Worm (Caenorhabditis elegans) whole organism, young adult: ENCODE results near the gene F52G3.5.
A peak's percentile ranks its signal among the peaks of the same experiment; 100 is the strongest.

Source experiments
- B0261.1 ChIP-seq: sonication (generic microtip); optimal IDR thresholded peaks from 2 replicates; lab custom pipeline; 2016; ENCODE audit warnings: mild to moderate bottlenecking, missing genetic modification characterization, moderate library complexity, missing compliant biosample characterization
- B0336.3 ChIP-seq: fragments of 200-800 bp; sonication (Bioruptor generic); IDR thresholded peaks from 2 replicates; pipeline ENCODE4 v1.3.6; 2022; ENCODE audit warnings: missing genetic modification characterization, missing compliant biosample characterization
- D2030.7 ChIP-seq: fragments of 200-800 bp; sonication (Bioruptor generic); IDR thresholded peaks from 2 replicates; pipeline ENCODE4 v1.3.6; 2022; ENCODE audit warnings: missing genetic modification reagents, missing genetic modification characterization, missing compliant biosample characterization
- F10E7.11 ChIP-seq: sonication (generic microtip); optimal IDR thresholded peaks from 2 replicates; lab custom pipeline; 2017; ENCODE audit warnings: mild to moderate bottlenecking, missing genetic modification characterization, moderate library complexity, missing compliant biosample characterization
- F57C9.4 ChIP-seq: sonication (generic microtip); optimal IDR thresholded peaks from 2 replicates; lab custom pipeline; 2017; ENCODE audit warnings: mild to moderate bottlenecking, missing genetic modification characterization, missing compliant biosample characterization
- T07F8.4 ChIP-seq: sonication (generic microtip); optimal IDR thresholded peaks from 2 replicates; lab custom pipeline; 2016; ENCODE audit warnings: mild to moderate bottlenecking, missing genetic modification characterization, moderate library complexity, missing compliant biosample characterization
- Y79H2A.3 ChIP-seq: fragments of 200-800 bp; sonication (Bioruptor generic); conservative IDR thresholded peaks from 2 replicates; pipeline ENCODE4 v1.3.6; 2022; ENCODE audit warnings: missing genetic modification reagents, missing genetic modification characterization, missing compliant biosample characterization
- ZK185.1 ChIP-seq: sonication (generic microtip); optimal IDR thresholded peaks from 2 replicates; lab custom pipeline; 2016; ENCODE audit warnings: mild to moderate bottlenecking, missing genetic modification characterization, missing compliant biosample characterization; ENCODE audit not compliant: poor library complexity, severe bottlenecking
- ama-1 ChIP-seq, 3 experiments: fragments of 150-350 bp in 1 of 3; sonication (generic microtip) in 2 of 3; optimal IDR thresholded peaks; 2 replicates each; lab custom pipeline; 2014 to 2018; ENCODE audit warnings: missing biosample characterization in 2 of 3, missing genetic modification characterization in 2 of 3, missing genetic modification reagents in 2 of 3
- aptf-2 ChIP-seq: fragments of 200-800 bp; sonication (Bioruptor generic); conservative IDR thresholded peaks from 2 replicates; pipeline ENCODE4 v1.3.6; 2022; ENCODE audit warnings: missing genetic modification reagents, missing genetic modification characterization, missing compliant biosample characterization
- bed-1 ChIP-seq: fragments of 200-800 bp; sonication (Bioruptor generic); IDR thresholded peaks from 2 replicates; pipeline ENCODE4 v1.3.6; 2022; ENCODE audit warnings: missing genetic modification reagents, missing genetic modification characterization, missing compliant biosample characterization
- bed-2 ChIP-seq: fragments of 200-800 bp; sonication (Bioruptor generic); IDR thresholded peaks from 2 replicates; pipeline ENCODE4 v1.3.6; 2022; ENCODE audit warnings: missing genetic modification reagents, missing genetic modification characterization, missing compliant biosample characterization
- ccch-3 ChIP-seq: fragments of 200-800 bp; sonication (Bioruptor generic); optimal IDR thresholded peaks from 2 replicates; lab custom pipeline; 2018; ENCODE audit warnings: mild to moderate bottlenecking, missing genetic modification characterization, missing compliant biosample characterization
- chd-7 ChIP-seq: sonication (generic microtip); optimal IDR thresholded peaks from 2 replicates; lab custom pipeline; 2016; ENCODE audit warnings: mild to moderate bottlenecking, missing genetic modification characterization, moderate library complexity, missing compliant biosample characterization
- dpff-1 ChIP-seq: sonication (generic microtip); optimal IDR thresholded peaks from 2 replicates; lab custom pipeline; 2017; ENCODE audit warnings: mild to moderate bottlenecking, missing genetic modification characterization, missing compliant biosample characterization
- dpl-1 ChIP-seq: fragments of 150-350 bp; optimal IDR thresholded peaks from 2 replicates; lab custom pipeline; 2014; ENCODE audit warnings: missing biosample characterization, missing genetic modification reagents, missing genetic modification characterization
- egl-44 ChIP-seq: fragments of 200-800 bp; sonication (Bioruptor generic); IDR thresholded peaks from 2 replicates; pipeline ENCODE4 v1.3.6; 2022; ENCODE audit warnings: missing genetic modification reagents, missing genetic modification characterization, missing compliant biosample characterization
- egrh-3 ChIP-seq: fragments of 200-800 bp; sonication (Bioruptor generic); IDR thresholded peaks from 2 replicates; pipeline ENCODE4 v1.3.6; 2022; ENCODE audit warnings: missing genetic modification reagents, missing genetic modification characterization, missing compliant biosample characterization
- ets-4 ChIP-seq: fragments of 200-800 bp; sonication (Bioruptor generic); optimal IDR thresholded peaks from 2 replicates; lab custom pipeline; 2018; ENCODE audit warnings: mild to moderate bottlenecking, missing genetic modification characterization, missing compliant biosample characterization
- gei-17 ChIP-seq: fragments of 200-800 bp; sonication (Bioruptor generic); optimal IDR thresholded peaks from 2 replicates; lab custom pipeline; 2018; ENCODE audit warnings: mild to moderate bottlenecking, missing genetic modification characterization, missing compliant biosample characterization
- hlh-12 ChIP-seq: sonication (generic microtip); optimal IDR thresholded peaks from 2 replicates; lab custom pipeline; 2016; ENCODE audit warnings: missing genetic modification characterization, missing compliant biosample characterization
- hlh-26 ChIP-seq: fragments of 200-800 bp; sonication (Bioruptor generic); conservative IDR thresholded peaks from 2 replicates; pipeline ENCODE4 v1.3.6; 2022; ENCODE audit warnings: missing genetic modification reagents, missing genetic modification characterization, missing compliant biosample characterization
- hmg-1.2 ChIP-seq: fragments of 200-800 bp; sonication (Bioruptor generic); IDR thresholded peaks from 2 replicates; pipeline ENCODE4 v1.3.6; 2022; ENCODE audit warnings: missing genetic modification reagents, missing genetic modification characterization, missing compliant biosample characterization
- hrde-1 ChIP-seq: sonication (generic microtip); optimal IDR thresholded peaks from 2 replicates; lab custom pipeline; 2016; ENCODE audit warnings: missing genetic modification characterization, mild to moderate bottlenecking, missing compliant biosample characterization, moderate library complexity, missing genotype, missing genetic modification reagents, borderline replicate concordance
- let-526 ChIP-seq: fragments of 200-800 bp; sonication (Bioruptor generic); IDR thresholded peaks from 2 replicates; pipeline ENCODE4 v1.3.6; 2022; ENCODE audit warnings: missing genetic modification reagents, missing genetic modification characterization, missing compliant biosample characterization
- let-607 ChIP-seq, 2 experiments: fragments of 200-800 bp in 1 of 2; sonication (Bioruptor generic) in 1 of 2; sonication (generic microtip) in 1 of 2; optimal IDR thresholded peaks; 2 replicates each; lab custom pipeline; 2016 to 2018; ENCODE audit warnings: mild to moderate bottlenecking in 2 of 2, missing compliant biosample characterization in 2 of 2, missing genetic modification characterization in 2 of 2, moderate library complexity in 2 of 2, missing genotype in 1 of 2
- lin-40 ChIP-seq: sonication (generic microtip); optimal IDR thresholded peaks from 2 replicates; lab custom pipeline; 2016; ENCODE audit warnings: missing genetic modification characterization, mild to moderate bottlenecking, missing compliant biosample characterization, missing genotype, missing genetic modification reagents
- madf-6 ChIP-seq: fragments of 200-800 bp; sonication (Bioruptor generic); IDR thresholded peaks from 2 replicates; pipeline ENCODE4 v1.3.6; 2022; ENCODE audit warnings: missing genetic modification reagents, missing genetic modification characterization, missing compliant biosample characterization
- madf-8 ChIP-seq: fragments of 200-800 bp; sonication (Bioruptor generic); conservative IDR thresholded peaks from 2 replicates; pipeline ENCODE4 v1.3.6; 2022; ENCODE audit warnings: missing genetic modification reagents, missing genetic modification characterization, missing compliant biosample characterization
- mcd-1 ChIP-seq: fragments of 200-800 bp; sonication (Bioruptor generic); IDR thresholded peaks from 2 replicates; pipeline ENCODE4 v1.3.6; 2022; ENCODE audit warnings: missing genetic modification reagents, missing genetic modification characterization, missing compliant biosample characterization
- nfya-2 ChIP-seq: fragments of 200-800 bp; sonication (Bioruptor generic); IDR thresholded peaks from 2 replicates; pipeline ENCODE4 v1.3.6; 2022; ENCODE audit warnings: missing genetic modification reagents, missing genetic modification characterization, missing compliant biosample characterization
- nhr-80 ChIP-seq: sonication (generic microtip); optimal IDR thresholded peaks from 2 replicates; lab custom pipeline; 2016; ENCODE audit warnings: missing genetic modification characterization, missing compliant biosample characterization
- repo-1 ChIP-seq: sonication (generic microtip); optimal IDR thresholded peaks from 2 replicates; lab custom pipeline; 2017; ENCODE audit warnings: mild to moderate bottlenecking, missing genetic modification characterization, missing compliant biosample characterization
- sdz-38 ChIP-seq: sonication (generic microtip); optimal IDR thresholded peaks from 2 replicates; lab custom pipeline; 2016; ENCODE audit warnings: missing genotype, missing genetic modification characterization, missing compliant biosample characterization
- sea-2 ChIP-seq: fragments of 200-800 bp; sonication (Bioruptor generic); IDR thresholded peaks from 2 replicates; pipeline ENCODE4 v1.3.6; 2022; ENCODE audit warnings: missing genetic modification characterization, missing compliant biosample characterization
- snpc-4 ChIP-seq, 5 experiments: fragments of 150-350 bp in 1 of 5; sonication (generic microtip) in 4 of 5; optimal IDR thresholded peaks; 2 replicates each; lab custom pipeline; 2014 to 2018; ENCODE audit warnings: missing genetic modification characterization in 5 of 5, missing biosample characterization in 3 of 5, antibody characterized with exemption in 2 of 5, mild to moderate bottlenecking in 2 of 5, missing compliant biosample characterization in 2 of 5, missing genotype in 2 of 5, moderate library complexity in 2 of 5, missing genetic modification reagents in 1 of 5
- sptf-2 ChIP-seq: fragments of 200-800 bp; sonication (Bioruptor generic); optimal IDR thresholded peaks from 2 replicates; lab custom pipeline; 2018; ENCODE audit warnings: mild to moderate bottlenecking, missing genetic modification characterization, missing compliant biosample characterization
- unc-130 ChIP-seq: sonication (generic microtip); optimal IDR thresholded peaks from 2 replicates; lab custom pipeline; 2016; ENCODE audit warnings: missing genetic modification reagents, missing genetic modification characterization, missing compliant biosample characterization
- xnd-1 ChIP-seq: sonication (generic microtip); optimal IDR thresholded peaks from 2 replicates; lab custom pipeline; 2016; ENCODE audit warnings: missing genotype, missing genetic modification reagents, missing genetic modification characterization, missing compliant biosample characterization
- ztf-25 ChIP-seq: fragments of 200-800 bp; sonication (Bioruptor generic); IDR thresholded peaks from 2 replicates; pipeline ENCODE4 v1.3.6; 2022; ENCODE audit warnings: missing genetic modification reagents, missing genetic modification characterization, missing compliant biosample characterization
- ztf-3 ChIP-seq: fragments of 200-800 bp; sonication (Bioruptor generic); optimal IDR thresholded peaks from 2 replicates; lab custom pipeline; 2018; ENCODE audit warnings: mild to moderate bottlenecking, missing genetic modification characterization, missing compliant biosample characterization

The F52G3.5 gene

DNA sequence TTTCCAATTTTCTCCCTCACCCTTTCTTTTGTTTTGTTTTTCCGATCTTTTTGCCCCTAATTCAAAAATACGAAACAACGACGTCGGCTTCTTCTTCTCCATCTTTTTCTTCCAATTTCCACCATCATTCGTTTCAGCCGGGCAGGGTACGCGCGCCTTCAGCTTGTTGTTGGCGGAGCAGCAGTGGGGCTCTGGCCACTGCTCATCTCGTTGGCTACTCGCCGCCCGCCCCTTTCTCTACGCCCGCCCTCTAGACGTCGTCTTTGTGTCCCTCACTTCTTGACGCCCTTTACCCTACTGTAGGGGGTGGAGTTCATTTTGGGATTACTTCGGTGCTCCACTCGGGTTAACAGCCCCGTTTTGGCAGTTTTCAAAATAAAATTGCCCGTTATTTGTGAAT is 23.0 kb upstream of the F52G3.5 start (continued):
- TF ChIP-seq lin-40 (tag; lab: Kevin White, UChicago) (no peak), hrde-1 (tag; lab: Kevin White, UChicago) (no peak), hlh-26 (GFP tag; lab: Robert Waterston, UW) (no peak), ama-1 (optimal IDR thresholded peaks at IDR 0.05; lab: Kevin White, UChicago) (no peak), ama-1 (GFP tag; optimal IDR thresholded peaks at IDR 0.05; lab: Kevin White, UChicago) (no peak), snpc-4 (GFP tag; optimal IDR thresholded peaks at IDR 0.05; lab: Kevin White, UChicago) (no peak), snpc-4 (tag; optimal IDR thresholded peaks at IDR 0.05; lab: Kevin White, UChicago) (no peak), egrh-3 (GFP tag; lab: Robert Waterston, UW) (peak; percentile 29; the same call in 1 of the 2 replicates), mcd-1 (no peak)

DNA sequence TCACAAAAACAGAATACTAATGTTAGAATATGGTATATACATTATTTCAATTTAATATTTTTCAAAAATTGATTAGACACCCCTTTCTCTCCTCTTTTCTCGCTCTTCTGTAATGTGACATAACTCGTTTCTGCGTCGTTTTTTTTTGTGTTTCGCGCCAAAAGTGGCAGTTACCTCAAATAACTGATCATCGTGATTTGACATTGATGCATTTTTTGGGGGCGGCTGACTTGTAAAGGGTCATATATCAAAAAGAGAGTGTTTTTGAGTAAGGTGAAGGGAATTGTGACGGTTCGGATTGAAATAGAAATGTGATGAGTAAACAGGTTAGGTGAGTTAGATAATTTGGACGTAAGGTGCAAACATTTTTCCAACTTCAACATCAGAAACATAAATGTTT is 22.1 kb upstream of the F52G3.5 start:
- TF ChIP-seq dpff-1 (tag; lab: Kevin White, UChicago) = no peak
- no peak for TF ChIP-seq F57C9.4 (tag; lab: Kevin White, UChicago)
- no peak for TF ChIP-seq gei-17 (GFP tag; lab: Kevin White, UChicago)
- TF ChIP-seq bed-2 = no peak
- TF ChIP-seq xnd-1 (tag; lab: Kevin White, UChicago) = no peak
- no peak for TF ChIP-seq ets-4 (GFP tag; lab: Kevin White, UChicago)
- TF ChIP-seq ccch-3 = no peak
- no peak for TF ChIP-seq madf-8
- TF ChIP-seq repo-1 (tag; lab: Kevin White, UChicago) = no peak

DNA sequence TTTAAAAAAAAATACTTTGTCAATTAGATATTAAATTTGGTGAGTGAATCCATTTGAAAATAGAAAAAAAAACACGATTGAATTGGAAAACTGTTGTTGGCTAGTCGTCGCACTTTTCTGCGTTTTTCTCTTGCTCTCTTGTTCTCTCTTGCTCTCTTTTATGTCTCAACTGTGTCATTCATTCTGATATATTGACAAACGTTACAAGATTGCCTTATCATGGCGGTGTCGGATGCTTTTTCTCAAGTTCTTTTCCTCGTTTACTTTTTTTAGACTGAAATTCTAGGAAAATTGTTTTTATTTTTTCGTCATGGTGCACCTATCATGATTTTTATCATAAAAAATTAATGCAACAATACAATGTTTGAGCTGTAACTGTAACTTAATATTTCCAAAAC is 19.9 kb upstream of the F52G3.5 start:
- TF ChIP-seq ztf-25 (GFP tag; lab: Robert Waterston, UW) = no peak
- no peak for TF ChIP-seq snpc-4 (GFP tag; optimal IDR thresholded peaks at IDR 0.05; lab: Kevin White, UChicago)
- TF ChIP-seq snpc-4 (tag; optimal IDR thresholded peaks at IDR 0.05; lab: Kevin White, UChicago) = peak in 2 of 4 experiments; percentile 2 to 57
- no peak for TF ChIP-seq sdz-38
- no peak for TF ChIP-seq sea-2 (GFP tag; lab: Robert Waterston, UW)
- no peak for TF ChIP-seq D2030.7 (GFP tag; lab: Robert Waterston, UW)
- TF ChIP-seq let-607 (tag; optimal IDR thresholded peaks at IDR 0.05; lab: Kevin White, UChicago) = no peak
- no peak for TF ChIP-seq madf-6
- no peak for TF ChIP-seq T07F8.4
- TF ChIP-seq nhr-80 = peak; percentile 77
- TF ChIP-seq bed-2 = no peak
- TF ChIP-seq F10E7.11 (tag; lab: Kevin White, UChicago) = no peak
- no peak for TF ChIP-seq dpff-1 (tag; lab: Kevin White, UChicago)

DNA sequence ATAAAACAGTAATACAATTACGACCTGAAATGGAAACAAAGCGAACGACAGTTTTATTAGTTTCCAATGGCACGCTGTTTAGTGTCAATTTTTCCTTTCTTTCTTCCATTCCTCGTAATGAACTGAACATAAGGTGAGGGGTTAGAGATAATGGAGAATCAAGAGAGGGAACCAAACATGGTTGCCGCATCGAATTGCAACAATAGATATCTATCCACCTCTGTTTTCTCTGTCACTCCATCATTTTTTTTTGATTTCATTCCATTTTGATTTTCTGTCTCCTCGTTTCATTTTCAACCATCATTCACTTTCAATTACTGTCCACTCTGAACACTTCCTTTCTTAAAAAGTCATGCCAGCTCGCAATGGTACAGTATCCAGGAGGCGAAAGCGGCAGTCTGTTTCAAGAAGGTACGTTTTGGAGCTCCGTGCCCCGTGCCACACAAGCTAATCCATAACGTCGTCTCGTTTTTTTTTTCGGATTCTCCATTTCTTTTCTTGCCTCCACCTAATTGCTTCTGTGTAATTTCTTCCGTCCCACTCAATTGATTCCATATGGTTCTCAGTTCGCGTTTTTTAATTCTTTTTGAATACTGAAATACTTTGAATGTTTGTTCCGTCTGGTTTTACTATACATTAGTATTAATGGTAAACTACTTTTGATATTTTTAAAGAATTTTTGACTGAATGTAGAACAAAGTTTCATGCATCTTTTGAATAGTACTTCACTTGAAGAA is 19.4 kb upstream of the F52G3.5 start:
- TF ChIP-seq nhr-80 (peak; percentile 48), sptf-2 (GFP tag; lab: Kevin White, UChicago) (no peak), hmg-1.2 (GFP tag; lab: Robert Waterston, UW) (no peak), ZK185.1 (tag; lab: Kevin White, UChicago) (peak; percentile 19), dpl-1 (no peak), egl-44 (GFP tag; lab: Robert Waterston, UW) (no peak)

DNA sequence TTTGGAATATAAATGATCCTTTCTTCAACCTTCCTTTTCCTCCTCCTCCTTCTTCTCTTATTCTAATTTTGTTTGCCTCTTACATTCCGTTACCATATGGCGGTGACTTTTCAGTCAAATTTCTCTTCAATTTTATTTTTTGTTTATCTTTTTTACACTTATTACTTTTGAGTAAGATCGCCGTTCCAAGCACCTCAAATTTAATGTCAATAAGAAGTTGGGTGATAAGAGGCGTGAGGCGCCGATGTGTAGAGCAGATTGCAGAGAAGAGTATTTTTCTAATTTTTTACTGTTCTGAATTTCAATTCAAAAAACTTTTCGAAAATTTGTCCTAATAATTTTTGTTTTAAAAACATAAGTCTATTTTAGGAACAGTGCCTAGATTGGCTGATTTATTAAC is 18.5 kb upstream of the F52G3.5 start:
- TF ChIP-seq nfya-2 (GFP tag; lab: Robert Waterston, UW) = no peak
- TF ChIP-seq chd-7 = no peak
- TF ChIP-seq hlh-12 = no peak
- TF ChIP-seq unc-130 (GFP tag; lab: Kevin White, UChicago) = no peak
- TF ChIP-seq F10E7.11 (tag; lab: Kevin White, UChicago) = no peak
- no peak for TF ChIP-seq let-607 (tag; optimal IDR thresholded peaks at IDR 0.05; lab: Kevin White, UChicago)
- no peak for TF ChIP-seq sptf-2 (GFP tag; lab: Kevin White, UChicago)
- TF ChIP-seq aptf-2 (GFP tag; lab: Robert Waterston, UW) = no peak
- TF ChIP-seq ztf-3 (GFP tag; lab: Kevin White, UChicago) = no peak
- TF ChIP-seq sdz-38 = no peak
- TF ChIP-seq B0261.1 (tag; lab: Kevin White, UChicago) = no peak
- TF ChIP-seq B0336.3 (GFP tag; lab: Robert Waterston, UW) = no peak
- no peak for TF ChIP-seq madf-6
- TF ChIP-seq Y79H2A.3 (GFP tag; lab: Robert Waterston, UW) = no peak
- TF ChIP-seq bed-1 (GFP tag; lab: Robert Waterston, UW) = no peak
- TF ChIP-seq let-526 (GFP tag; lab: Robert Waterston, UW) = no peak
